Worm (Caenorhabditis elegans) whole organism, L4 larva: Measurements from ENCODE around the gene amdh-1.

Source experiments
- egl-43 ChIP-seq: fragments of 200-800 bp; sonication (Bioruptor generic); IDR thresholded peaks from 2 replicates; pipeline ENCODE4 v1.3.6; 2022; ENCODE audit warnings: missing genetic modification reagents, missing genetic modification characterization, missing compliant biosample characterization
- snpc-4 ChIP-seq: fragments of 150-350 bp; optimal IDR thresholded peaks from 2 replicates; lab custom pipeline; 2014; ENCODE audit warnings: missing biosample characterization, missing genetic modification characterization
- unc-62 ChIP-seq, 3 experiments: fragments of 150-350 bp in 1 of 3; sonication (generic microtip); optimal IDR thresholded peaks in 2 of 3; peaks in 1 of 3; 1 replicate in 1 of 3; 2 replicates in 2 of 3; lab custom pipeline; 2014 to 2017; ENCODE audit warnings: missing biosample characterization in 3 of 3, missing genetic modification characterization in 3 of 3, missing genetic modification reagents in 3 of 3, missing genotype in 1 of 3
- ztf-11 ChIP-seq: fragments of 150-350 bp; optimal IDR thresholded peaks from 2 replicates; lab custom pipeline; 2014; ENCODE audit warnings: missing biosample characterization, missing genetic modification characterization

ce11 chrIII:6208984-6209383 is 42.6 kb upstream of the amdh-1 start, which contains the start of gene C23G10.1:
- TF ChIP-seq snpc-4 (tag; lab: Kevin White, UChicago) = no peak
- TF ChIP-seq ztf-11 (tag; lab: Kevin White, UChicago) = no peak
- no peak for TF ChIP-seq egl-43 (GFP tag; lab: Robert Waterston, UW)
- TF ChIP-seq unc-62 (GFP tag; optimal IDR thresholded peaks at IDR 0.05 in 1 of 2; lab: Kevin White, UChicago) = no peak
- TF ChIP-seq unc-62 (tag; optimal IDR thresholded peaks at IDR 0.05; lab: Kevin White, UChicago) = no peak
